Worm (Caenorhabditis elegans): ENCODE measurements around the gene his-73.
A peak's percentile ranks its signal among the peaks of the same experiment; 100 is the strongest.

Gene his-73

DNA sequence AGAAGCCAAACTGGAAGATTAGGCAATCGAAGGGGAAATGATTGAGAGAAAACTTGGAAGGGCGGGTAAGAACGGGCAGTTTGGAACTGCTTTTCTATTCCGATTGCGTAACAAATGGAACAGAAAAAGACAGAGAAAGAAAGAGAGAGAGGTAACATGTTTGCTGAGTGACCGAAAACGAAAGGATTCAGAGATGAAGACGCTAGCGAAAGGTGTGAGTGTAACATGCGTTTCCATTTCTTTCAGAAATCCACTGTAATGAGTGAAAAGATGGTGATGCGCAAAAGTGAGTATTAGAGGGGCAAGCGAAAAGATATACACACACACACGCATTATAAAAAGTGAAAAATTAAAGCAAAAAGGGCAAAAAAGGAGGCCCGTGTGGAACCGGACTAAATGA, 16.0 kb upstream of the his-73 start:
- TF ChIP-seq nfya-1 (tag; optimal IDR thresholded peaks at IDR 0.05) (no peak), ceh-34 (tag; optimal IDR thresholded peaks at IDR 0.05) (no peak), fkh-6 (tag; optimal IDR thresholded peaks at IDR 0.05) (no peak), elt-4 (tag; optimal IDR thresholded peaks at IDR 0.05) (no peak), C38D4.7 (GFP tag; optimal IDR thresholded peaks at IDR 0.05) (no peak), pros-1 (tag; optimal IDR thresholded peaks at IDR 0.05) (no peak), odd-2 (tag; optimal IDR thresholded peaks at IDR 0.05) (no peak), K09A11.1 (tag; optimal IDR thresholded peaks at IDR 0.05; ENCODE audit: insufficient read depth) (no peak), ceh-18 (tag; optimal IDR thresholded peaks at IDR 0.05) (no peak), rnt-1 (tag; optimal IDR thresholded peaks at IDR 0.05) (no peak), ztf-16 (tag; optimal IDR thresholded peaks at IDR 0.05) (no peak), sox-2 (GFP tag; IDR thresholded peaks at IDR 0.05) (no peak), unc-3 (GFP tag; conservative IDR thresholded peaks at IDR 0.05) (no peak), unc-3 (tag; optimal IDR thresholded peaks at IDR 0.05) (no peak), Y22D7AL.16 (tag; optimal IDR thresholded peaks at IDR 0.05) (no peak)

- TF ChIP-seq ceh-9 (tag; optimal IDR thresholded peaks at IDR 0.05) (no peak), ceh-45 (GFP tag; IDR thresholded peaks at IDR 0.05) (0 out of 2 replicates have a peak, but pooled peaks have one; percentile 27)
Measured at ce11 chrII:13170696-13171095, 12.8 kb upstream of the his-73 start.

ce11 chrII:13174435-13174834, 9.1 kb upstream of the his-73 start:
- no peak for TF ChIP-seq hlh-8 (tag; optimal IDR thresholded peaks at IDR 0.05)

- TF ChIP-seq lin-11 (tag; optimal IDR thresholded peaks at IDR 0.05), result no peak
- no peak for TF ChIP-seq ceh-9 (tag; optimal IDR thresholded peaks at IDR 0.05)
- TF ChIP-seq hlh-30 (tag; optimal IDR thresholded peaks at IDR 0.05; ENCODE audit: insufficient read depth), result no peak
- TF ChIP-seq odd-2 (tag; optimal IDR thresholded peaks at IDR 0.05), result no peak
- no peak for TF ChIP-seq tbx-7 (tag; optimal IDR thresholded peaks at IDR 0.05)
- TF ChIP-seq fax-1 (tag; optimal IDR thresholded peaks at IDR 0.05), result no peak
- no peak for TF ChIP-seq ahr-1 (tag; optimal IDR thresholded peaks at IDR 0.05)
- no peak for TF ChIP-seq dmd-4 (tag; optimal IDR thresholded peaks at IDR 0.05; ENCODE audit: borderline replicate concordance)
- no peak for TF ChIP-seq sox-4 (tag; optimal IDR thresholded peaks at IDR 0.05)
- no peak for TF ChIP-seq lim-6 (tag; optimal IDR thresholded peaks at IDR 0.05)
- TF ChIP-seq npax-4 (tag; optimal IDR thresholded peaks at IDR 0.05), result no peak
Measured at ce11 chrII:13181465-13181864, 2.0 kb upstream of the his-73 start, which contains the start of gene W09H1.1. W09H1.1 (minus strand) TSS chrII:13181565.

- TF ChIP-seq gmeb-2 (tag; optimal IDR thresholded peaks at IDR 0.05) (no peak), ceh-18 (tag; optimal IDR thresholded peaks at IDR 0.05) (no peak), odd-2 (tag; optimal IDR thresholded peaks at IDR 0.05) (no peak), pqm-1 (tag; optimal IDR thresholded peaks at IDR 0.05) (no peak), lin-11 (tag; optimal IDR thresholded peaks at IDR 0.05) (no peak), pat-9 (tag; optimal IDR thresholded peaks at IDR 0.05) (no peak), nhr-11 (tag; optimal IDR thresholded peaks at IDR 0.05) (no peak), dmd-4 (tag; optimal IDR thresholded peaks at IDR 0.05; ENCODE audit: borderline replicate concordance) (no peak), pax-1 (tag; optimal IDR thresholded peaks at IDR 0.05) (no peak), syd-9 (tag; optimal IDR thresholded peaks at IDR 0.05) (no peak)
Measured at ce11 chrII:13184129-13184528, 624 bp downstream of the his-73 start, which contains the start of gene W09H1.3. W09H1.3 (plus strand) TSS chrII:13184429.

- TF ChIP-seq fkh-6 (tag; optimal IDR thresholded peaks at IDR 0.05) (no peak), ceh-31 (tag; optimal IDR thresholded peaks at IDR 0.05) (peak; percentile 42)
Measured at ce11 chrII:13187188-13187587, 3.7 kb downstream of the his-73 start, which contains the start of gene mecr-1. mecr-1 (minus strand) TSS chrII:13187314.
